Worm (Caenorhabditis elegans) whole organism, late embryonic: ENCODE data around the gene islo-1.
"Not testable (repeated sequence)": the region's sequence is repeated elsewhere in the genome, so short reads cannot be mapped to it uniquely, and the experiment has no call there.

Source experiments
- C38D4.7 ChIP-seq: fragments of 200-800 bp; sonication (Bioruptor generic); optimal IDR thresholded peaks from 2 replicates; lab custom pipeline; 2018; ENCODE audit warnings: mild to moderate bottlenecking, missing genetic modification characterization, moderate library complexity, missing compliant biosample characterization
- F13H6.1 ChIP-seq: sonication (generic microtip); optimal IDR thresholded peaks from 2 replicates; lab custom pipeline; 2016; ENCODE audit warnings: missing genetic modification characterization, missing compliant biosample characterization
- K02D7.2 ChIP-seq: sonication (generic microtip); optimal IDR thresholded peaks from 2 replicates; lab custom pipeline; 2017; ENCODE audit warnings: mild to moderate bottlenecking, missing genetic modification characterization, missing compliant biosample characterization
- K09A11.1 ChIP-seq: sonication (generic microtip); optimal IDR thresholded peaks from 2 replicates; lab custom pipeline; 2017; ENCODE audit warnings: antibody characterized with exemption, mild to moderate bottlenecking, missing genetic modification characterization, missing compliant biosample characterization; ENCODE audit not compliant: insufficient read depth
- T23F11.4 ChIP-seq: fragments of 200-800 bp; sonication (Bioruptor generic); optimal IDR thresholded peaks from 2 replicates; lab custom pipeline; 2018; ENCODE audit warnings: mild to moderate bottlenecking, missing genetic modification characterization, missing compliant biosample characterization
- ceh-14 ChIP-seq: sonication (generic microtip); optimal IDR thresholded peaks from 2 replicates; lab custom pipeline; 2016; ENCODE audit warnings: missing genotype, missing genetic modification characterization, missing compliant biosample characterization
- ceh-18 ChIP-seq: sonication (generic microtip); optimal IDR thresholded peaks from 2 replicates; lab custom pipeline; 2016; ENCODE audit warnings: missing genetic modification characterization, missing compliant biosample characterization
- ceh-19 ChIP-seq: fragments of 200-800 bp; sonication (Bioruptor generic); optimal IDR thresholded peaks from 2 replicates; lab custom pipeline; 2018; ENCODE audit warnings: mild to moderate bottlenecking, missing genetic modification characterization, missing compliant biosample characterization
- ceh-2 ChIP-seq: sonication (generic microtip); optimal IDR thresholded peaks from 2 replicates; lab custom pipeline; 2016; ENCODE audit warnings: missing genotype, missing genetic modification characterization, missing compliant biosample characterization
- ceh-24 ChIP-seq: sonication (generic microtip); optimal IDR thresholded peaks from 2 replicates; lab custom pipeline; 2016; ENCODE audit warnings: mild to moderate bottlenecking, missing genetic modification characterization, missing compliant biosample characterization
- ceh-31 ChIP-seq: sonication (generic microtip); optimal IDR thresholded peaks from 2 replicates; lab custom pipeline; 2016; ENCODE audit warnings: missing genetic modification characterization, missing compliant biosample characterization
- ceh-34 ChIP-seq: sonication (generic microtip); optimal IDR thresholded peaks from 2 replicates; lab custom pipeline; 2016; ENCODE audit warnings: mild to moderate bottlenecking, missing genetic modification characterization, missing compliant biosample characterization
- ceh-45 ChIP-seq: fragments of 200-800 bp; sonication (Bioruptor generic); IDR thresholded peaks from 2 replicates; pipeline ENCODE4 v1.3.6; 2022; ENCODE audit warnings: missing genetic modification reagents, missing genetic modification characterization, missing compliant biosample characterization
- ceh-48 ChIP-seq: sonication (generic microtip); optimal IDR thresholded peaks from 2 replicates; lab custom pipeline; 2016; ENCODE audit warnings: missing genetic modification characterization, inconsistent platforms, missing compliant biosample characterization
- ceh-9 ChIP-seq: sonication (generic microtip); optimal IDR thresholded peaks from 2 replicates; lab custom pipeline; 2016; ENCODE audit warnings: mild to moderate bottlenecking, missing genetic modification characterization, inconsistent platforms, missing compliant biosample characterization
- che-1 ChIP-seq: sonication (generic microtip); optimal IDR thresholded peaks from 2 replicates; lab custom pipeline; 2016; ENCODE audit warnings: mild to moderate bottlenecking, missing genetic modification characterization, missing compliant biosample characterization
- dve-1 ChIP-seq: sonication (generic microtip); optimal IDR thresholded peaks from 2 replicates; lab custom pipeline; 2017; ENCODE audit warnings: antibody characterized with exemption, mild to moderate bottlenecking, missing genetic modification characterization, missing compliant biosample characterization
- elt-2 ChIP-seq: sonication (generic microtip); optimal IDR thresholded peaks from 2 replicates; lab custom pipeline; 2016; ENCODE audit warnings: missing genetic modification reagents, missing genetic modification characterization, missing compliant biosample characterization
- elt-4 ChIP-seq: sonication (generic microtip); optimal IDR thresholded peaks from 2 replicates; lab custom pipeline; 2016; ENCODE audit warnings: missing genetic modification characterization, missing compliant biosample characterization
- ets-4 ChIP-seq: sonication (generic microtip); optimal IDR thresholded peaks from 2 replicates; lab custom pipeline; 2016; ENCODE audit warnings: missing genetic modification characterization, missing compliant biosample characterization
- eyg-1 ChIP-seq: sonication (generic microtip); optimal IDR thresholded peaks from 2 replicates; lab custom pipeline; 2016; ENCODE audit warnings: missing genotype, missing genetic modification characterization, missing compliant biosample characterization
- fax-1 ChIP-seq: sonication (generic microtip); optimal IDR thresholded peaks from 2 replicates; lab custom pipeline; 2016; ENCODE audit warnings: missing genotype, missing genetic modification characterization, missing compliant biosample characterization
- fkh-10 ChIP-seq: fragments of 150-350 bp; optimal IDR thresholded peaks from 2 replicates; lab custom pipeline; 2014; ENCODE audit warnings: missing biosample characterization, missing genetic modification reagents, missing genetic modification characterization
- gmeb-2 ChIP-seq: sonication (generic microtip); optimal IDR thresholded peaks from 2 replicates; lab custom pipeline; 2016; ENCODE audit warnings: missing genetic modification characterization, inconsistent platforms, missing compliant biosample characterization
- hlh-15 ChIP-seq: sonication (generic microtip); optimal IDR thresholded peaks from 2 replicates; lab custom pipeline; 2016; ENCODE audit warnings: missing genetic modification characterization, missing compliant biosample characterization
- hlh-30 ChIP-seq: sonication (generic microtip); optimal IDR thresholded peaks from 2 replicates; lab custom pipeline; 2017; ENCODE audit warnings: antibody characterized with exemption, missing genetic modification characterization, missing compliant biosample characterization; ENCODE audit not compliant: insufficient read depth
- lin-11 ChIP-seq: fragments of 200-800 bp; sonication (Bioruptor generic); optimal IDR thresholded peaks from 2 replicates; lab custom pipeline; 2018; ENCODE audit warnings: mild to moderate bottlenecking, missing genetic modification characterization, missing compliant biosample characterization
- madf-2 ChIP-seq: sonication (generic microtip); optimal IDR thresholded peaks from 2 replicates; lab custom pipeline; 2017; ENCODE audit warnings: missing genetic modification characterization, missing compliant biosample characterization
- nhr-11 ChIP-seq: fragments of 150-350 bp; optimal IDR thresholded peaks from 2 replicates; lab custom pipeline; 2014; ENCODE audit warnings: missing biosample characterization, missing genetic modification characterization
- odd-2 ChIP-seq: sonication (generic microtip); optimal IDR thresholded peaks from 2 replicates; lab custom pipeline; 2017; ENCODE audit warnings: antibody characterized with exemption, mild to moderate bottlenecking, missing genetic modification characterization, missing compliant biosample characterization
- pha-2 ChIP-seq: sonication (generic microtip); optimal IDR thresholded peaks from 2 replicates; lab custom pipeline; 2017; ENCODE audit warnings: mild to moderate bottlenecking, missing genetic modification characterization, missing compliant biosample characterization
- pqm-1 ChIP-seq: sonication (generic microtip); optimal IDR thresholded peaks from 2 replicates; lab custom pipeline; 2016; ENCODE audit warnings: missing genetic modification characterization, missing compliant biosample characterization
- ref-2 ChIP-seq: sonication (generic microtip); optimal IDR thresholded peaks from 2 replicates; lab custom pipeline; 2016; ENCODE audit warnings: missing genetic modification characterization, missing compliant biosample characterization
- rnt-1 ChIP-seq: sonication (generic microtip); optimal IDR thresholded peaks from 2 replicates; lab custom pipeline; 2016; ENCODE audit warnings: missing genetic modification characterization, missing compliant biosample characterization
- sdc-2 ChIP-seq: sonication (generic microtip); optimal IDR thresholded peaks from 2 replicates; lab custom pipeline; 2016; ENCODE audit warnings: missing genotype, missing genetic modification characterization, missing compliant biosample characterization
- sox-4 ChIP-seq: sonication (generic microtip); optimal IDR thresholded peaks from 2 replicates; lab custom pipeline; 2017; ENCODE audit warnings: mild to moderate bottlenecking, missing genetic modification characterization, inconsistent platforms, missing compliant biosample characterization
- ttx-3 ChIP-seq: sonication (generic microtip); optimal IDR thresholded peaks from 2 replicates; lab custom pipeline; 2016; ENCODE audit warnings: missing genetic modification reagents, missing genetic modification characterization, missing compliant biosample characterization
- unc-86 ChIP-seq: sonication (generic microtip); optimal IDR thresholded peaks from 2 replicates; lab custom pipeline; 2016; ENCODE audit warnings: missing genetic modification characterization, missing compliant biosample characterization
- zip-5 ChIP-seq: sonication (generic microtip); optimal IDR thresholded peaks from 2 replicates; lab custom pipeline; 2016; ENCODE audit warnings: missing genetic modification characterization, missing compliant biosample characterization

The islo-1 gene

DNA sequence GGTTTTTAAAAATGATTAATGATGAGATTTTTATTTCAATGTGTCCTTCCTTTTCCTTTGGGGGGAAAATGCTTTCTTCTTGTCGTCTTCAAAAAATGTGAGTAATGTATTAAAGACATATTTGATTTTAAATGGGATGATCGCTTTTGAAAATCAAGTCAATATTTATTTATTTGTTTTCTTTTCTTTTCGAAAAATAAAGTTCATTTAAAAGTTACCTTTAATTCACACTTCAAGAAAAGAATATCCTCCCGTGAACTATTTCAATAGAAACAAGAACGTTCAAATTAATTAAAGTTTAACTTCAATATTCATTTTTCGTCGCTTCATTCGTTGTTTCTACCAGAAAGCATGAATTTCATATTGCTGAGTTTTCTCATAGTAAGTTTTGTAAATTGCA, 20.7 kb upstream of the islo-1 start, which contains the start of gene irld-8:
Gene irld-8 (plus strand): TSS at position 301 of the 400 bp plus-strand sequence.
- TF ChIP-seq fax-1 (no peak), ceh-45 (no peak), ceh-48 (tag; lab: Kevin White, UChicago) (no peak), ceh-34 (no peak), odd-2 (no peak), sdc-2 (tag; lab: Kevin White, UChicago) (no peak), K09A11.1 (tag; lab: Kevin White, UChicago) (no peak), pqm-1 (tag; lab: Kevin White, UChicago) (no peak), ceh-18 (tag; lab: Kevin White, UChicago) (no peak), ceh-14 (tag; lab: Kevin White, UChicago) (no peak), hlh-15 (tag; lab: Kevin White, UChicago) (no peak), K02D7.2 (tag; lab: Kevin White, UChicago) (no peak), hlh-30 (tag; lab: Kevin White, UChicago) (no peak), T23F11.4 (GFP tag; lab: Kevin White, UChicago) (no peak), unc-86 (tag; lab: Kevin White, UChicago) (no peak), ets-4 (no peak), ceh-2 (tag; lab: Kevin White, UChicago) (no peak), ref-2 (tag; lab: Kevin White, UChicago) (no peak), dve-1 (tag; lab: Kevin White, UChicago) (no peak), pha-2 (tag; lab: Kevin White, UChicago) (no peak)

DNA sequence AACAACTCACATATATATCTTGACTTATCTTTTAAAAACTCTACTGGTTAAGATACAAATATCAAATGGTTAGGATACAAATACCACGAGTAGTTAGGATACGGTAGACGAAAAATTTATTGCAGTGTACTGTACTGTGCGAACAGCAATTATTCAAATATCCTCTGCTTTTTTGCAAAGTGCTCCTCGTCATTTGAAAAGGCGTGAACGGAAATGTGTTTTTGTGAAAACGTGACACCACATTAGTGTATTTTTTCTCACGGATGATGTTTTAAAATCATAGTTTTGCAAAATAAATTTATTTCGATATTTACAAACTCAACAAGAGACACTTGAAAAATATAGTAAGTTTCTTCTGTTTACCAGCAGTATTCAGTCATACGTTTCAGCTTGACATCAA, 17.4 kb upstream of the islo-1 start, which contains the start of gene F42G8.8:
Gene F42G8.8 (plus strand): TSS at position 301 of the 400 bp plus-strand sequence.
- TF ChIP-seq elt-2 (tag; lab: Kevin White, UChicago) (no peak), che-1 (no peak), elt-4 (tag; lab: Kevin White, UChicago) (no peak), eyg-1 (tag; lab: Kevin White, UChicago) (no peak), sdc-2 (tag; lab: Kevin White, UChicago) (no peak), lin-11 (tag; lab: Kevin White, UChicago) (no peak), ceh-31 (tag; lab: Kevin White, UChicago) (no peak), F13H6.1 (no peak), ref-2 (tag; lab: Kevin White, UChicago) (no peak), ets-4 (no peak), K09A11.1 (tag; lab: Kevin White, UChicago) (no peak), gmeb-2 (tag; lab: Kevin White, UChicago) (no peak), C38D4.7 (no peak), ceh-19 (GFP tag; lab: Kevin White, UChicago) (no peak), ceh-9 (no peak), nhr-11 (tag; lab: Kevin White, UChicago) (no peak), madf-2 (no peak)

ce11 chrIV:8122349-8122748, 13.8 kb upstream of the islo-1 start, which contains the start of gene erp-44.3:
Gene erp-44.3 (plus strand): TSS chrIV:8122649.
- not testable (repeated sequence) for TF ChIP-seq ttx-3 (tag; lab: Kevin White, UChicago); rnt-1 (tag; lab: Kevin White, UChicago); sox-4

- TF ChIP-seq elt-4 (tag; lab: Kevin White, UChicago) (no peak), zip-5 (no peak), fkh-10 (no peak), gmeb-2 (tag; lab: Kevin White, UChicago) (no peak), ceh-34 (no peak), ceh-24 (tag; lab: Kevin White, UChicago) (no peak)
Observed at ce11 chrIV:8126902-8127301, 9.3 kb upstream of the islo-1 start, which contains the start of gene ceph-41. Gene ceph-41 (plus strand): TSS chrIV:8127202.
